Worm (Caenorhabditis elegans) whole organism, early embryonic: Measurements from ENCODE around the gene C34F6.1.

Experiments used
- B0310.2 ChIP-seq: sonication (generic microtip); optimal IDR thresholded peaks from 2 replicates; lab custom pipeline; 2016; ENCODE audit warnings: mild to moderate bottlenecking, missing genetic modification characterization, missing compliant biosample characterization
- F13C5.2 ChIP-seq: sonication (generic microtip); optimal IDR thresholded peaks from 2 replicates; lab custom pipeline; 2017; ENCODE audit warnings: mild to moderate bottlenecking, missing genetic modification characterization, inconsistent platforms, missing compliant biosample characterization
- aly-1 ChIP-seq: sonication (generic microtip); optimal IDR thresholded peaks from 2 replicates; lab custom pipeline; 2016; ENCODE audit warnings: missing genetic modification characterization, missing compliant biosample characterization
- ama-1 ChIP-seq: fragments of 150-350 bp; optimal IDR thresholded peaks from 2 replicates; lab custom pipeline; 2014
- ceh-13 ChIP-seq: fragments of 200-800 bp; sonication (Bioruptor generic); optimal IDR thresholded peaks from 2 replicates; lab custom pipeline; 2018; ENCODE audit warnings: mild to moderate bottlenecking, missing genetic modification characterization, missing compliant biosample characterization
- ets-7 ChIP-seq: sonication (generic microtip); optimal IDR thresholded peaks from 2 replicates; lab custom pipeline; 2016; ENCODE audit warnings: missing genotype, missing genetic modification characterization, missing compliant biosample characterization
- flt-1 ChIP-seq: fragments of 200-800 bp; sonication (Bioruptor generic); IDR thresholded peaks from 2 replicates; pipeline ENCODE4 v1.3.6; 2022; ENCODE audit warnings: missing genetic modification characterization, missing compliant biosample characterization
- hmbx-1 ChIP-seq: sonication (generic microtip); optimal IDR thresholded peaks from 2 replicates; lab custom pipeline; 2016; ENCODE audit warnings: mild to moderate bottlenecking, missing genetic modification characterization, missing compliant biosample characterization
- hmg-4 ChIP-seq: fragments of 200-800 bp; sonication (Bioruptor generic); optimal IDR thresholded peaks from 2 replicates; lab custom pipeline; 2018; ENCODE audit warnings: mild to moderate bottlenecking, missing genetic modification characterization, missing compliant biosample characterization
- pes-1 ChIP-seq: fragments of 200-800 bp; sonication (Bioruptor generic); IDR thresholded peaks from 2 replicates; pipeline ENCODE4 v1.3.6; 2022; ENCODE audit warnings: missing genetic modification reagents, missing genetic modification characterization, missing compliant biosample characterization
- scrt-1 ChIP-seq: fragments of 200-800 bp; sonication (Bioruptor generic); IDR thresholded peaks from 2 replicates; pipeline ENCODE4 v1.3.6; 2022; ENCODE audit warnings: missing genetic modification characterization, missing compliant biosample characterization
- sea-1 ChIP-seq: fragments of 200-800 bp; sonication (Bioruptor generic); conservative IDR thresholded peaks from 2 replicates; pipeline ENCODE4 v1.3.6; 2022; ENCODE audit warnings: missing genetic modification characterization, missing compliant biosample characterization
- tbx-11 ChIP-seq: fragments of 200-800 bp; sonication (Bioruptor generic); IDR thresholded peaks from 2 replicates; pipeline ENCODE4 v1.3.6; 2022; ENCODE audit warnings: missing genetic modification characterization, missing compliant biosample characterization
- tbx-37 ChIP-seq: fragments of 200-800 bp; sonication (Bioruptor generic); conservative IDR thresholded peaks from 2 replicates; pipeline ENCODE4 v1.3.6; 2022; ENCODE audit warnings: missing genetic modification reagents, missing genetic modification characterization, missing compliant biosample characterization
- tra-4 ChIP-seq: sonication (generic microtip); optimal IDR thresholded peaks from 2 replicates; lab custom pipeline; 2017; ENCODE audit warnings: missing genetic modification characterization, missing compliant biosample characterization

C34F6.1 gene

ce11 chrX:11162778-11163584 is 33.7 kb downstream of the C34F6.1 start:
- no peak for TF ChIP-seq flt-1 (GFP tag; lab: Robert Waterston, UW)
- no peak for TF ChIP-seq tbx-11 (GFP tag; lab: Robert Waterston, UW)
- TF ChIP-seq ama-1 (lab: Kevin White, UChicago), result no peak
- no peak for TF ChIP-seq aly-1

- TF ChIP-seq hmg-4 (GFP tag; lab: Kevin White, UChicago) (no peak), sea-1 (GFP tag; lab: Robert Waterston, UW) (no peak), tbx-37 (GFP tag; lab: Robert Waterston, UW) (no peak), scrt-1 (no peak), pes-1 (GFP tag; lab: Robert Waterston, UW) (no peak), ets-7 (tag; lab: Kevin White, UChicago) (no peak), tra-4 (tag; lab: Kevin White, UChicago) (no peak)
These were observed 36.1 kb downstream of the C34F6.1 start, which contains the start of gene C05C9.1 for ce11 chrX:11160537-11160936. Gene C05C9.1, plus strand, starts transcription at chrX:11160837.

- TF ChIP-seq scrt-1 (no peak), ets-7 (tag; lab: Kevin White, UChicago) (no peak), hmbx-1 (no peak), sea-1 (GFP tag; lab: Robert Waterston, UW) (no peak), ama-1 (lab: Kevin White, UChicago) (no peak), aly-1 (no peak), ceh-13 (GFP tag; lab: Kevin White, UChicago) (no peak), B0310.2 (tag; lab: Kevin White, UChicago) (no peak), hmg-4 (GFP tag; lab: Kevin White, UChicago) (no peak), pes-1 (GFP tag; lab: Robert Waterston, UW) (no peak)
These were observed 43.9 kb downstream of the C34F6.1 start, which contains the start of the genes C05C9.3 and C05C9.2 for ce11 chrX:11152720-11153119. Gene C05C9.3, minus strand, starts transcription at chrX:11152820. Gene C05C9.2, plus strand, starts transcription at chrX:11153065.

ce11 chrX:11151494-11151893 is 45.1 kb downstream of the C34F6.1 start:
- TF ChIP-seq hmbx-1 (no peak), ceh-13 (GFP tag; lab: Kevin White, UChicago) (no peak), F13C5.2 (no peak), pes-1 (GFP tag; lab: Robert Waterston, UW) (no peak), sea-1 (GFP tag; lab: Robert Waterston, UW) (no peak), ets-7 (tag; lab: Kevin White, UChicago) (no peak), tra-4 (tag; lab: Kevin White, UChicago) (no peak)
